Worm (Caenorhabditis elegans): ENCODE results near the gene snu-66.

Gene snu-66

DNA sequence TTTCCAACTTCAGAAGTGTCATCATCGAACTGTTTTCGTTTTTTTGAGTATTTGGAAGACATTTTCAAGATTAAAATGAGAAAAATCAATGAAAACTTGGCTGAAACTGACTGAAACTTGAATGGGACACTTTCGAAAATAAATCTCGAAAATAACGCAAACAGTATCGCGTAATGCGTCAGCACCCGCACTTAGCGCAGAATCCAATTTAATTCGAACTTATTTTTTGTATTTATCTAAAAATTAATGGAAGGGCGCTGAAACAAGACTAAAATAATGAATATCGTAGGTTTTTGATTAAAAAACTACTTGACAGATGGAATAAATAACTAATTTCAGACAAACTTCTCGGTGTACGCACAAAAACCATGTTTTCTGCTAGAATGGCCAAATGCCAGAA, at the start of gene snu-66, which contains the start of gene ints-9:
Gene snu-66, minus strand, starts transcription at position 108 of the 400 bp plus-strand sequence.
Gene ints-9, plus strand, starts transcription at position 240 of the 400 bp plus-strand sequence.
- TF ChIP-seq pha-4 (tag; optimal IDR thresholded peaks at IDR 0.05) (peak; percentile 32), ces-1 (GFP tag; optimal IDR thresholded peaks at IDR 0.05) (peak; percentile 67), nhr-28 (tag; optimal IDR thresholded peaks at IDR 0.05) (no peak), hlh-1 (tag; optimal IDR thresholded peaks at IDR 0.05) (peak; percentile 6), mep-1 (tag; optimal IDR thresholded peaks at IDR 0.05) (peak; percentile 13)

DNA sequence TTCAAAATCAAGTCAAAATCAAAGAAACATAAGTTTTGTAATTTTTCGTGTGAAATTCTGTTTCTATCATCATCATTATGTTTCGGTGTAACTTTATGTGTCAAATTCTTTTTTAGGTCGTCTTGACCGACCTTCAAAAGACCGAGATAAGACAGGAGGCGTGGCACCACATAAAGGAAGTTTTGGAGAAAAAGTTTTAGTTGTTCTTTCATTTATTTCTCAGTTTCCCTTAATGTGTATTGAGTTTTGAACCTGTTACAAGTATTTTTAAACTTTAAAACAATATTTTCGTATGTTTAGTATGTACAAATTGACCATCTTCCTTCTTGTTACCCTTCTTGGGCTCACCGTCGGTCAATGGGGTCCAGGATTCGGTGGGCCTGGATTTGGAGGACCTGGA, 49.2 kb upstream of the snu-66 start, which contains the start of gene grsp-4:
Gene grsp-4, plus strand, starts transcription at position 301 of the 400 bp plus-strand sequence.
- TF ChIP-seq ceh-39 (tag; optimal IDR thresholded peaks at IDR 0.05): no peak
- TF ChIP-seq lin-32 (GFP tag; optimal IDR thresholded peaks at IDR 0.05): no peak
- TF ChIP-seq pha-4 (tag; optimal IDR thresholded peaks at IDR 0.05): no peak
- TF ChIP-seq ztf-11 (tag; optimal IDR thresholded peaks at IDR 0.05): no peak
- TF ChIP-seq ceh-43 (GFP tag; optimal IDR thresholded peaks at IDR 0.05): no peak
- no peak for TF ChIP-seq lin-13 (tag; optimal IDR thresholded peaks at IDR 0.05)
- TF ChIP-seq M03D4.4 (tag; optimal IDR thresholded peaks at IDR 0.05): no peak
- TF ChIP-seq ceh-83 (GFP tag; optimal IDR thresholded peaks at IDR 0.05): no peak
- TF ChIP-seq mab-5 (tag; optimal IDR thresholded peaks at IDR 0.05): no peak
- no peak for TF ChIP-seq cnd-1 (tag; optimal IDR thresholded peaks at IDR 0.05)
- no peak for TF ChIP-seq nhr-76 (tag; optimal IDR thresholded peaks at IDR 0.05)
- no peak for TF ChIP-seq blmp-1 (tag; optimal IDR thresholded peaks at IDR 0.05)

DNA sequence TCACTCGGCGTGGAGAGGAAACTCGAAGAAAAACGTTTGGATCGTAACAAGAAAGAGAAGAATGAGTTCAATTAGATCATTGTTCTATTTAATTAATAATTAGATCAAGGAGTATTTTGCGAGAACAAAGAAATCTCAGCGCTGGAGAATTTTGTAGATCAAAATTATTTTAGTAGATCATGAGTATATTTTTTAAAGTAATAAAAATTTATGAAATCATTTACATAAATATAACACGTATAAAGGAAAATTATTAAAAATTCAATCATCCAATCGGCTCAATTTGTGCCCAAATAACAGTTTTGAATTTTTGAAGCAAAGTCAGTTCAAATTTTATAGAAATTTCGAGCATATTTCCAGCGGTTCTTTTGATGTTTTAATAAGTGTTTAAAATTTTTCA, 48.7 kb upstream of the snu-66 start, which contains the start of gene C50E3.13:
Gene C50E3.13, minus strand, starts transcription at position 101 of the 400 bp plus-strand sequence.
- no peak for TF ChIP-seq sem-2 (GFP tag; optimal IDR thresholded peaks at IDR 0.05)
- no peak for TF ChIP-seq mls-2 (tag; optimal IDR thresholded peaks at IDR 0.05)
- TF ChIP-seq hlh-1 (tag; optimal IDR thresholded peaks at IDR 0.05): no peak
- no peak for TF ChIP-seq elt-3 (tag; optimal IDR thresholded peaks at IDR 0.05)
- no peak for TF ChIP-seq ceh-39 (tag; optimal IDR thresholded peaks at IDR 0.05)
- TF ChIP-seq nhr-76 (tag; optimal IDR thresholded peaks at IDR 0.05): no peak
- no peak for TF ChIP-seq ztf-11 (tag; optimal IDR thresholded peaks at IDR 0.05)
- no peak for TF ChIP-seq unc-39 (tag; optimal IDR thresholded peaks at IDR 0.05)
- TF ChIP-seq cnd-1 (tag; optimal IDR thresholded peaks at IDR 0.05): no peak
- TF ChIP-seq lsy-2 (tag; optimal IDR thresholded peaks at IDR 0.05): no peak
- no peak for TF ChIP-seq lin-13 (tag; optimal IDR thresholded peaks at IDR 0.05)
- no peak for TF ChIP-seq unc-120 (tag; optimal IDR thresholded peaks at IDR 0.05; ENCODE audit: poor library complexity, severe bottlenecking)
- no peak for TF ChIP-seq nhr-237 (tag; optimal IDR thresholded peaks at IDR 0.05)
- no peak for TF ChIP-seq drap-1 (GFP tag; optimal IDR thresholded peaks at IDR 0.05)
- no peak for TF ChIP-seq ces-1 (GFP tag; optimal IDR thresholded peaks at IDR 0.05)
- no peak for TF ChIP-seq snpc-4 (tag; optimal IDR thresholded peaks at IDR 0.05)
- TF ChIP-seq ceh-83 (GFP tag; optimal IDR thresholded peaks at IDR 0.05): no peak
- TF ChIP-seq unc-62 (GFP tag; optimal IDR thresholded peaks at IDR 0.05): no peak
- TF ChIP-seq blmp-1 (tag; optimal IDR thresholded peaks at IDR 0.05): no peak
- no peak for TF ChIP-seq nhr-12 (tag; optimal IDR thresholded peaks at IDR 0.05)

- no peak for TF ChIP-seq pha-4 (tag; optimal IDR thresholded peaks at IDR 0.05)
- TF ChIP-seq tbx-8 (GFP tag; optimal IDR thresholded peaks at IDR 0.05): no peak
- TF ChIP-seq sptf-1 (tag; optimal IDR thresholded peaks at IDR 0.05): no peak
- TF ChIP-seq zip-8 (tag; optimal IDR thresholded peaks at IDR 0.05): no peak
- no peak for TF ChIP-seq mab-5 (tag; optimal IDR thresholded peaks at IDR 0.05)
- TF ChIP-seq drap-1 (GFP tag; optimal IDR thresholded peaks at IDR 0.05): no peak
- TF ChIP-seq ceh-39 (tag; optimal IDR thresholded peaks at IDR 0.05): no peak
- TF ChIP-seq unc-39 (tag; optimal IDR thresholded peaks at IDR 0.05): no peak
Measured at ce11 chrV:7622011-7622465, 46.6 kb upstream of the snu-66 start, which contains the start of gene C50E3.12. C50E3.12 (minus strand) TSS chrV:7622061.

DNA sequence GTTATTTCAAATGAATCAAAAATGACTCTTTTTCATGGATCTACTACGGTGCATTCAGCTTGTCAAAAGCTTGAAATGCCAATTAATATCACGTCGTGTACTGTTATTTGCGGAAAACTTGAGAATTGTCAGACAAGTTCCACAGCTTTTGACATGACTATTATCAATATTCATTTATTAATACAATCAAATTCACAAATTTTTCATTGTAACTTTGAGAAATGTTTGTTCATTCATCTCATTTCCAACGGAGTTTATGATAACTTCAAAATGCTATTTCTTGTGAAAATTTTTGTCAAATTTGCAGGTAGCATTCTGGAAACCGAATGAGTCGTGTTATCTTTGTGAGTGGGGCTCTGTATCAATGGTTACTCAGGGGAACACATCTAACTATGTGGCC, 42.6 kb upstream of the snu-66 start, which contains the start of gene C50E3.15:
Gene C50E3.15, plus strand, starts transcription at position 301 of the 400 bp plus-strand sequence.
- no peak for TF ChIP-seq sptf-1 (tag; optimal IDR thresholded peaks at IDR 0.05)

DNA sequence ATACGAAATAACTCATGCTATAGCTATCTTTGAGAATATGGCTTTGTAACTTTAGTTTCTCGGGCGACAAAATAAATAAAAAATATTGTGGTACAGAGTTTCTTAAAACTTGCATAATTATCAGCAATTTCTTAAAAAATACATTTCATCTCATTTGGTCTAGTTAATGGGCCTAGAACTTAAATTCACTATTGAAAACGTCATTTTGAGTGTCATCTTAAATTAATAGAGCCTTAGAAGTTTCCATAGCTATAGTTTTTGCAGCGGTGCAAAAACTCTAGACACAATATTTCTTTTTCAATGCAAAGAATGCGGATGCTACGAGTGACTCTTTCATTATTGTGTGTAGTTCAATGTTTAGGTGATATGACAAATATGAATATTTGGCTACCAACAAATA, 36.6 kb upstream of the snu-66 start, which contains the start of gene clec-215:
Gene clec-215, plus strand, starts transcription at position 301 of the 400 bp plus-strand sequence.
- TF ChIP-seq ceh-83 (GFP tag; optimal IDR thresholded peaks at IDR 0.05) (no peak), elt-1 (tag; optimal IDR thresholded peaks at IDR 0.05; ENCODE audit: borderline replicate concordance, insufficient read depth) (no peak), M03D4.4 (tag; optimal IDR thresholded peaks at IDR 0.05) (no peak), unc-62 (GFP tag; optimal IDR thresholded peaks at IDR 0.05) (no peak), mab-5 (tag; optimal IDR thresholded peaks at IDR 0.05) (no peak), ceh-39 (tag; optimal IDR thresholded peaks at IDR 0.05) (no peak), lsy-2 (tag; optimal IDR thresholded peaks at IDR 0.05) (no peak)

Data from whole organism, mixed stage, embryonic.